Worm (Caenorhabditis elegans) whole organism, late embryonic: ENCODE measurements around the gene F55G7.3.

Experiments used
- ama-1 ChIP-seq: fragments of 150-350 bp; optimal IDR thresholded peaks from 2 replicates; lab custom pipeline; 2014
- elt-2 ChIP-seq: sonication (generic microtip); optimal IDR thresholded peaks from 2 replicates; lab custom pipeline; 2016; ENCODE audit warnings: missing genetic modification reagents, missing genetic modification characterization, missing compliant biosample characterization
- fkh-10 ChIP-seq: fragments of 150-350 bp; optimal IDR thresholded peaks from 2 replicates; lab custom pipeline; 2014; ENCODE audit warnings: missing biosample characterization, missing genetic modification reagents, missing genetic modification characterization
- gmeb-2 ChIP-seq: sonication (generic microtip); optimal IDR thresholded peaks from 2 replicates; lab custom pipeline; 2016; ENCODE audit warnings: missing genetic modification characterization, inconsistent platforms, missing compliant biosample characterization
- nfya-1 ChIP-seq: sonication (generic microtip); optimal IDR thresholded peaks from 2 replicates; lab custom pipeline; 2017; ENCODE audit warnings: missing genetic modification characterization, mild to moderate bottlenecking, missing compliant biosample characterization, antibody characterized with exemption, moderate library complexity
- nhr-232 ChIP-seq: sonication (generic microtip); optimal IDR thresholded peaks from 2 replicates; lab custom pipeline; 2016; ENCODE audit warnings: missing genetic modification characterization, missing compliant biosample characterization
- pha-2 ChIP-seq: sonication (generic microtip); optimal IDR thresholded peaks from 2 replicates; lab custom pipeline; 2017; ENCODE audit warnings: mild to moderate bottlenecking, missing genetic modification characterization, missing compliant biosample characterization
- pha-4 ChIP-seq: fragments of 150-350 bp; optimal IDR thresholded peaks from 2 replicates; lab custom pipeline; 2018; ENCODE audit warnings: missing biosample characterization, missing genetic modification reagents, missing genetic modification characterization
- pqm-1 ChIP-seq: sonication (generic microtip); optimal IDR thresholded peaks from 2 replicates; lab custom pipeline; 2016; ENCODE audit warnings: missing genetic modification characterization, missing compliant biosample characterization
- pros-1 ChIP-seq: fragments of 150-350 bp; optimal IDR thresholded peaks from 2 replicates; lab custom pipeline; 2014; ENCODE audit warnings: missing biosample characterization, missing genetic modification reagents, missing genetic modification characterization
- sdc-2 ChIP-seq: sonication (generic microtip); optimal IDR thresholded peaks from 2 replicates; lab custom pipeline; 2016; ENCODE audit warnings: missing genotype, missing genetic modification characterization, missing compliant biosample characterization
- syd-9 ChIP-seq: sonication (generic microtip); optimal IDR thresholded peaks from 2 replicates; lab custom pipeline; 2016; ENCODE audit warnings: mild to moderate bottlenecking, missing genetic modification characterization, moderate library complexity, missing compliant biosample characterization

DNA sequence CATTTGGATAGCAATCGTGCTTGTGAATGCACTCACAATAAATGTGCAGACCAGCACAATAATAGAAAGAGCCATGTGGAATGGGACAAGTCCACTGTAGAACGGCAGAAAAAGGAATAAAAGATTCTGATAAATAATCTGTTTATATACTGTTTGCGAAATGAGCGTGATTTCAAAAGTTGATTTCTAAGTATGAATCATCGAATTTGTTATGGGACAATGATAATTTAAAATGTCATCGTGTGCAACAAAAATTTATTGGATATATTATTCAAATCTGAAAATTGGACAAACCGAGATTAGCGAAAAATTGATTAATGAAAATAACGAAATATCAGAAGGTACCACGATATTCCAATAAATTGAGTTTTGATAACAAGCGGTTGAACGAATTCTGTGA lies 3.0 kb downstream of the F55G7.3 start, which contains the start of gene F55G7.5:
- no peak for TF ChIP-seq pha-2 (tag; lab: Kevin White, UChicago)
- TF ChIP-seq ama-1 (lab: Kevin White, UChicago): no peak
- TF ChIP-seq fkh-10 (GFP tag; lab: Kevin White, UChicago): no peak
- no peak for TF ChIP-seq syd-9 (tag; lab: Kevin White, UChicago)
- no peak for TF ChIP-seq pqm-1 (tag; lab: Kevin White, UChicago)
- TF ChIP-seq pros-1 (tag; lab: Kevin White, UChicago): no peak
- no peak for TF ChIP-seq gmeb-2 (tag; lab: Kevin White, UChicago)
- TF ChIP-seq nfya-1 (tag; lab: Kevin White, UChicago): no peak
- TF ChIP-seq sdc-2 (tag; lab: Kevin White, UChicago): no peak
- no peak for TF ChIP-seq pha-4 (tag; lab: Kevin White, UChicago)
- no peak for TF ChIP-seq nhr-232 (tag; lab: Kevin White, UChicago)
- TF ChIP-seq elt-2 (tag; lab: Kevin White, UChicago): no peak
